Worm (Caenorhabditis elegans) whole organism, L3 larva: ENCODE results near the gene gtf-2F1.

ENCODE experiments used
- R02D3.7 ChIP-seq: fragments of 150-350 bp; optimal IDR thresholded peaks from 2 replicates; lab custom pipeline; 2014; ENCODE audit warnings: missing biosample characterization, missing genetic modification characterization
- ZK546.5 ChIP-seq: sonication (generic microtip); optimal IDR thresholded peaks from 2 replicates; lab custom pipeline; 2017; ENCODE audit warnings: missing biosample characterization, missing genetic modification characterization
- aly-2 ChIP-seq: fragments of 150-350 bp; optimal IDR thresholded peaks from 2 replicates; lab custom pipeline; 2014; ENCODE audit warnings: missing biosample characterization, missing genetic modification characterization
- ama-1 ChIP-seq: fragments of 150-350 bp; optimal IDR thresholded peaks from 2 replicates; lab custom pipeline; 2018
- ceh-16 ChIP-seq: sonication (generic microtip); optimal IDR thresholded peaks from 2 replicates; lab custom pipeline; 2017; ENCODE audit warnings: missing biosample characterization, missing genetic modification characterization
- ceh-28 ChIP-seq: fragments of 150-350 bp; optimal IDR thresholded peaks from 2 replicates; lab custom pipeline; 2014; ENCODE audit warnings: missing biosample characterization, missing genetic modification reagents, missing genetic modification characterization
- ceh-9 ChIP-seq: sonication (generic microtip); optimal IDR thresholded peaks from 2 replicates; lab custom pipeline; 2018; ENCODE audit warnings: missing biosample characterization, missing genetic modification characterization
- daf-12 ChIP-seq: fragments of 150-350 bp; optimal IDR thresholded peaks from 2 replicates; lab custom pipeline; 2014; ENCODE audit warnings: missing biosample characterization, missing genetic modification reagents, missing genetic modification characterization
- egl-27 ChIP-seq: sonication (generic microtip); optimal IDR thresholded peaks from 4 replicates; lab custom pipeline; 2017; ENCODE audit warnings: missing biosample characterization, missing genetic modification reagents, missing genetic modification characterization
- egl-5 ChIP-seq: fragments of 150-350 bp; optimal IDR thresholded peaks from 2 replicates; lab custom pipeline; 2017; ENCODE audit warnings: missing biosample characterization, missing genetic modification reagents, missing genetic modification characterization, inconsistent platforms
- elt-2 ChIP-seq: sonication (generic microtip); optimal IDR thresholded peaks from 2 replicates; lab custom pipeline; 2016; ENCODE audit warnings: missing genetic modification reagents, mild to moderate bottlenecking, missing genetic modification characterization, missing compliant biosample characterization
- elt-3 ChIP-seq, 3 experiments: fragments of 150-350 bp in 1 of 3; sonication (generic microtip) in 2 of 3; optimal IDR thresholded peaks; 2 replicates in 2 of 3; 4 replicates in 1 of 3; lab custom pipeline; 2014 to 2017; ENCODE audit warnings: missing biosample characterization in 3 of 3, missing genetic modification characterization in 3 of 3
- fkh-10 ChIP-seq: sonication (generic microtip); optimal IDR thresholded peaks from 2 replicates; lab custom pipeline; 2017; ENCODE audit warnings: missing biosample characterization, missing genetic modification reagents, missing genetic modification characterization
- fos-1 ChIP-seq: fragments of 150-350 bp; optimal IDR thresholded peaks from 2 replicates; lab custom pipeline; 2014; ENCODE audit warnings: missing biosample characterization, missing genetic modification characterization
- hmg-11 ChIP-seq: sonication (generic microtip); optimal IDR thresholded peaks from 2 replicates; lab custom pipeline; 2016; ENCODE audit warnings: missing genetic modification characterization, missing compliant biosample characterization
- jun-1 ChIP-seq: fragments of 150-350 bp; optimal IDR thresholded peaks from 2 replicates; lab custom pipeline; 2014; ENCODE audit warnings: missing biosample characterization, missing genetic modification reagents, missing genetic modification characterization
- lin-15B ChIP-seq: fragments of 150-350 bp; optimal IDR thresholded peaks from 2 replicates; lab custom pipeline; 2014; ENCODE audit warnings: missing biosample characterization, missing genetic modification characterization
- lin-39 ChIP-seq: fragments of 150-350 bp; optimal IDR thresholded peaks from 2 replicates; lab custom pipeline; 2018; ENCODE audit warnings: missing biosample characterization, missing genetic modification reagents, missing genetic modification characterization
- lsy-12 ChIP-seq: sonication (generic microtip); optimal IDR thresholded peaks from 2 replicates; lab custom pipeline; 2016; ENCODE audit warnings: mild to moderate bottlenecking, missing genetic modification characterization, missing compliant biosample characterization
- mdl-1 ChIP-seq: fragments of 150-350 bp; optimal IDR thresholded peaks from 2 replicates; lab custom pipeline; 2014; ENCODE audit warnings: missing biosample characterization, missing genetic modification characterization
- nhr-11 ChIP-seq: fragments of 150-350 bp; optimal IDR thresholded peaks from 2 replicates; lab custom pipeline; 2014; ENCODE audit warnings: missing biosample characterization, missing genetic modification characterization
- nhr-12 ChIP-seq: fragments of 150-350 bp; optimal IDR thresholded peaks from 2 replicates; lab custom pipeline; 2014; ENCODE audit warnings: missing biosample characterization, missing genetic modification characterization
- nhr-23 ChIP-seq: fragments of 150-350 bp; optimal IDR thresholded peaks from 2 replicates; lab custom pipeline; 2014; ENCODE audit warnings: missing biosample characterization, missing genetic modification reagents, missing genetic modification characterization
- nhr-237 ChIP-seq: fragments of 150-350 bp; optimal IDR thresholded peaks from 2 replicates; lab custom pipeline; 2014; ENCODE audit warnings: missing biosample characterization, missing genetic modification characterization
- nhr-25 ChIP-seq: sonication (generic microtip); optimal IDR thresholded peaks from 2 replicates; lab custom pipeline; 2017; ENCODE audit warnings: missing biosample characterization, missing genetic modification characterization
- nhr-28 ChIP-seq: fragments of 150-350 bp; optimal IDR thresholded peaks from 2 replicates; lab custom pipeline; 2014; ENCODE audit warnings: missing biosample characterization, missing genetic modification characterization
- nhr-43 ChIP-seq: sonication (generic microtip); optimal IDR thresholded peaks from 2 replicates; lab custom pipeline; 2016; ENCODE audit warnings: mild to moderate bottlenecking, missing genetic modification characterization, missing compliant biosample characterization; ENCODE audit not compliant: poor library complexity, severe bottlenecking
- nhr-67 ChIP-seq: fragments of 150-350 bp; optimal IDR thresholded peaks from 2 replicates; lab custom pipeline; 2014; ENCODE audit warnings: missing biosample characterization, missing genetic modification characterization
- pha-4 ChIP-seq: fragments of 150-350 bp; optimal IDR thresholded peaks from 2 replicates; lab custom pipeline; 2014; ENCODE audit warnings: missing biosample characterization, missing genetic modification reagents, missing genetic modification characterization
- snpc-4 ChIP-seq: fragments of 150-350 bp; optimal IDR thresholded peaks from 2 replicates; lab custom pipeline; 2014; ENCODE audit warnings: missing biosample characterization, missing genetic modification characterization
- tbx-2 ChIP-seq: sonication (generic microtip); optimal IDR thresholded peaks from 2 replicates; lab custom pipeline; 2016; ENCODE audit warnings: mild to moderate bottlenecking, missing genetic modification characterization, missing compliant biosample characterization
- unc-62 ChIP-seq: fragments of 150-350 bp; sonication (generic microtip); optimal IDR thresholded peaks from 4 replicates; lab custom pipeline; 2014; ENCODE audit warnings: missing biosample characterization, missing genetic modification reagents, missing genetic modification characterization
- ztf-11 ChIP-seq: fragments of 150-350 bp; optimal IDR thresholded peaks from 2 replicates; lab custom pipeline; 2014; ENCODE audit warnings: missing biosample characterization, missing genetic modification characterization
- ztf-4 ChIP-seq: fragments of 150-350 bp; optimal IDR thresholded peaks from 2 replicates; lab custom pipeline; 2014; ENCODE audit warnings: missing biosample characterization, missing genetic modification characterization

Gene gtf-2F1

DNA sequence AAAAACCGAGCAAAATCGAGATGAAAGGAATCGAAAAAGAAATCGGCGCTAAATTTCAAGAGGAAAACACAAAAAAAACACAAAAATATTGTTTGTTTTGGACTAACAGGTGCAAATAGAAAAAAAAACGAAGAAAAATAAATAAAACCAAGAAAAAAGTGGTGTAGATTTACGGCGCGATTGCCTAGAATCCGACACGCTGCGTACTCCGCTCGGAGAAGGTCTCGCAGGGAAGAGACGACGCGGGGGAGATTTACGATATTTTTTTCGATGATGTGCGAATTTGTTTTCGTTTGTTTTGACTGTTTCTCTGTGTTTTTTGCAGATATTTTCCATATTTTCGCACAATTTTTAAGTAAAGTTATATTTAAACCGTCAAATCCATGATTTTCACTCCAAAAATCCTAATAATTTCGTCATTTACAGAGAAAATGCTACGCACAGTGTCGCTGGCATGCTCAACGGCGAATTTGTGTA, 2.1 kb upstream of the gtf-2F1 start, which contains the start of gene sco-1 (continued):
- no peak for TF ChIP-seq unc-62 (GFP tag; lab: Kevin White, UChicago)
- TF ChIP-seq lsy-12 = peak; percentile 92
- peak; percentile 96 for TF ChIP-seq egl-5
- peak; percentile 85 for TF ChIP-seq jun-1 (tag; lab: Kevin White, UChicago)
- TF ChIP-seq ceh-9 (tag; lab: Kevin White, UChicago) = no peak
- TF ChIP-seq hmg-11 (tag; lab: Kevin White, UChicago) = peak; percentile 93
- TF ChIP-seq nhr-43 = peak; percentile 98
- peak; percentile 94 for TF ChIP-seq fkh-10
- TF ChIP-seq R02D3.7 (tag; lab: Kevin White, UChicago) = peak; percentile 100
- TF ChIP-seq ztf-4 (tag; lab: Kevin White, UChicago) = peak; percentile 41
- peak; percentile 100 for TF ChIP-seq pha-4 (tag; lab: Kevin White, UChicago)
- peak; percentile 87 for TF ChIP-seq ceh-28 (tag; lab: Kevin White, UChicago)

DNA sequence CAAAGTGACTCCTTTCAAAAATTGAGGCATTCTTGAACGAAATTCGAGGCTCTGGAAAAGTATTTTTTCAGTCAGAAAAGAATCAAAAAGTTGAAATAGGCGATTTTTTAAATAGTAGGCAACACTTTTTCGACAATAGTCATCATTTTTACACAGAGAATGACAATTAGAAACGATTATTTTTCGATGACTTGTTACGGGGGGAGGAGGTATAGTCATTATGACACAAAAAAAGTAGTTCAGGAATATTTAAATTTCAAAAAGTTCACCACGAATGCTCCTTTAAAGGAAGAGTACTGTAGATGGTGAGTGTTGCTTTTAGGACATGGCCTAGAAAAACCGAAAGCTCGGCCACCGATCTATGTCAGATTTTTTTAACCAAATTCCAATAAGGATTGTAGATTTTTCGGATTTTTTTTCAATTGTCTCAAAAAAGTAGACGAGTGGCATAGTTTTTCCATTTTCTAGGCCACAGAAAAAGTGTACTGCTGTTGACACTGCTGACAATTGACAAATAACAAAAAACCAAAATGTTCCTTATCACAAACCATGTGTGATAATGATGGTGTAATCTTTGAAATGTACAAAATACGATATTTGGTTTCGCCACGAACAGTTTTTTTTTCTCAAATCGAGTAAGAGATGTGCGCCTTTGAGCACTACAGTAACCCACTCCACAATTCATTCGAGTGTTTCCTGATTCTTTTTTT, 5.7 kb downstream of the gtf-2F1 start, which contains the start of gene Y52E8A.3:
Y52E8A.3 (minus strand) TSS at position 51 of the 710 bp plus-strand sequence.
- no peak for TF ChIP-seq hmg-11 (tag; lab: Kevin White, UChicago)
- TF ChIP-seq nhr-237 = no peak
- no peak for TF ChIP-seq nhr-12 (tag; lab: Kevin White, UChicago)
- no peak for TF ChIP-seq ama-1 (lab: Kevin White, UChicago)

DNA sequence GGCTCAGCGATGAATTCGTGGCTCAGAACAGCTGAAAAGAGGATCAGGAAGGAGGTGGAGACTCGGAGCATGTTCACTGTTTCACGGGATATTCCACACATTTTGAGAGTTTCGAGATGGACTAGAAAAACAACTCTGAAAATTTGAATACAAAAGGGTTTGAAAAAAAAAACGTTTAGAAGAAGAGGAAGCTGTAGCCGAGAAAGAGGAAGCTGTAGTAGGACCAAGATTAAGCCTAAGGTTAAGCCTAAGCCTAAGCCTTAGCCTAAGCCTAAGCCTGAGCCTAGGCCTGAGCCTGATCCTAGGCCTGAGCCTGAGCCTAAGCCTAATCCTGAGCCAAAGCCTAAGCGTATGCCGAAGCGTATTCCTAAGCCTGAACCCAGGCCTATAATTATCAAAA, 10.7 kb downstream of the gtf-2F1 start, which contains the start of gene plep-1:
plep-1 (minus strand) TSS at position 101 of the 400 bp plus-strand sequence.
- TF ChIP-seq egl-27 (tag; lab: Kevin White, UChicago) (no peak), lsy-12 (no peak), nhr-12 (tag; lab: Kevin White, UChicago) (no peak), nhr-25 (tag; lab: Kevin White, UChicago) (no peak), fkh-10 (no peak), lin-39 (tag; lab: Kevin White, UChicago) (no peak), snpc-4 (tag; lab: Kevin White, UChicago) (no peak), fos-1 (tag; lab: Kevin White, UChicago) (no peak), elt-3 (tag; optimal IDR thresholded peaks at IDR 0.05; lab: Kevin White, UChicago) (no peak), nhr-237 (no peak), ceh-16 (no peak), unc-62 (GFP tag; lab: Kevin White, UChicago) (no peak), ztf-4 (tag; lab: Kevin White, UChicago) (no peak)

DNA sequence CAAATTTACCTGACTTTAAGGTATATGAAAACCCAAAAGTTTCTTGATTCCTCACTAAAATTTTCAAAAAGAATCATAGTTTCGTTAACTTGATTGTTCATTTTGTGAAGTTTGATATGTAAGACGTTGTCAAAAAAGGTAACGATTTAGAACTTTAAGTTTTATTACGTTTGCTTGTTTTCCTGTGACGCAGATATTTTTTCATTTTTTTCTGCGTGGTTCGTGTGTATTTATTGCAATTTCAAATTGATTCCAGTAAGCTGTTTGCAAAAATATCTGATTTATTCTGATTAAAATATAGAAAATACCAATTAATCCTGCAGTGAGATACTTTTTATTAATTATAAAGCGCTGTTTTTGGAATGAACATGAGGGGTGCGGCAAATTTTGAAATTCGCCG, 14.6 kb downstream of the gtf-2F1 start, which contains the start of gene srw-40:
srw-40 (minus strand) TSS at position 101 of the 400 bp plus-strand sequence.
- no peak for TF ChIP-seq elt-3 (tag; optimal IDR thresholded peaks at IDR 0.05; lab: Kevin White, UChicago)
- no peak for TF ChIP-seq egl-5
- TF ChIP-seq, all 47 proteins: peak for 0

DNA sequence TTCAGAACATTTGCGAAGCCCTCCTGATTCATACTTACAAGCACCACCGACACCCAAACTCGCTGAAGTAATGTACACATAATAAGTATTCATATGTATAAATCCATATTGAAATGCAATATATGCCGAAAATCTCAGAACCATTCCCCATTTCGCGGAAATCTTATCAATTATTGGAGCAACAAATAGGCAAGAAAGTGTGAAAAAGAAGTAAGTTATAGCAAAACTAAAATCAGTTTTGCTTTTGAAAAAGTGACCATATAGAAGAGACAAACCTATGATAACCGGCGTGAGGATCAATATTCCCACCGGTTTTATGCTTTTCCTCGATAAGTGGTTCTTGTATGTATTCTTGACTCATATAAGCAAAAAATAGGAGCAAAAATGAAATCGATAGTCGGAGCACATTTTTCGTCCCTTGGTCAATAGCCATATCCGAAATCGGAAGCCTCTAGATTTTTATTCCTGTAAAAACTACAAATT, 18.2 kb downstream of the gtf-2F1 start, which contains the start of gene Y52E8A.6:
Y52E8A.6 (minus strand) TSS at position 433 of the 483 bp plus-strand sequence.
- TF ChIP-seq aly-2 (no peak), nhr-67 (tag; lab: Kevin White, UChicago) (no peak), ama-1 (lab: Kevin White, UChicago) (no peak), nhr-28 (tag; lab: Kevin White, UChicago) (no peak), tbx-2 (tag; lab: Kevin White, UChicago) (no peak), ZK546.5 (tag; lab: Kevin White, UChicago) (no peak), nhr-11 (tag; lab: Kevin White, UChicago) (no peak), jun-1 (tag; lab: Kevin White, UChicago) (no peak), nhr-23 (tag; lab: Kevin White, UChicago) (no peak), mdl-1 (no peak), ztf-11 (tag; lab: Kevin White, UChicago) (no peak), lin-15B (no peak), R02D3.7 (tag; lab: Kevin White, UChicago) (no peak), snpc-4 (tag; lab: Kevin White, UChicago) (no peak), daf-12 (tag; lab: Kevin White, UChicago) (no peak), ztf-4 (tag; lab: Kevin White, UChicago) (no peak), lsy-12 (no peak), unc-62 (GFP tag; lab: Kevin White, UChicago) (no peak), elt-2 (tag; lab: Kevin White, UChicago) (no peak)
